Fruit fly (Drosophila melanogaster): ENCODE results near the gene Mst84Dc.

DNA sequence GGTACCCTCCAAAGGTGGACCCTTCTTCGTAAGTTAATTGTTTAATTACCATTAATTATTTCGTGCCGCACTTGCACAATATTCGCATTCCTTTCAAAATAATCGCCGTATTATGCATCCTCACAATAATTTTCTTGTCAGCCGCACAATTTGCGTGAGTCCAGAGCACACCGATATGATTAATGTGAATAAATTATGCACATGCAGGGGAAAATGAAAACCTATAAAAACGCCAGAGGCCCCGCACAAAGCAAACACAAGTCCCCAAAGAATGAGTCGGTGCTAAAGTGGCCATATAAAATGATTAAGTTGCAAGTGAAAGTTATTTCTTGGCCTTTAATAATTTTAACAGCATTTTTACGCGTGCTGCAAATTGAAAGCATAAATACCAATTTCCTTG is 42.1 kb upstream of the Mst84Dc start, which contains the start of gene Ir84a:
- TF ChIP-seq CG8159 (tag; optimal IDR thresholded peaks at IDR 0.05): no peak
- no peak for TF ChIP-seq CG14655 (GFP tag; optimal IDR thresholded peaks at IDR 0.05)
- TF ChIP-seq Pif1B (GFP tag; optimal IDR thresholded peaks at IDR 0.05): no peak
- no peak for TF ChIP-seq Pif1A (GFP tag; optimal IDR thresholded peaks at IDR 0.05)
- TF ChIP-seq CG17806 (tag; optimal IDR thresholded peaks at IDR 0.05): no peak
- TF ChIP-seq Snoo (tag; optimal IDR thresholded peaks at IDR 0.05): no peak
- TF ChIP-seq CG13204 (GFP tag; optimal IDR thresholded peaks at IDR 0.05): no peak
- TF ChIP-seq CG10348 (GFP tag; IDR thresholded peaks at IDR 0.05): no peak
- no peak for TF ChIP-seq gl (tag; optimal IDR thresholded peaks at IDR 0.05)

Data from whole organism, pupa.